Worm (Caenorhabditis elegans): ENCODE data around the gene ndab-2.

DNA sequence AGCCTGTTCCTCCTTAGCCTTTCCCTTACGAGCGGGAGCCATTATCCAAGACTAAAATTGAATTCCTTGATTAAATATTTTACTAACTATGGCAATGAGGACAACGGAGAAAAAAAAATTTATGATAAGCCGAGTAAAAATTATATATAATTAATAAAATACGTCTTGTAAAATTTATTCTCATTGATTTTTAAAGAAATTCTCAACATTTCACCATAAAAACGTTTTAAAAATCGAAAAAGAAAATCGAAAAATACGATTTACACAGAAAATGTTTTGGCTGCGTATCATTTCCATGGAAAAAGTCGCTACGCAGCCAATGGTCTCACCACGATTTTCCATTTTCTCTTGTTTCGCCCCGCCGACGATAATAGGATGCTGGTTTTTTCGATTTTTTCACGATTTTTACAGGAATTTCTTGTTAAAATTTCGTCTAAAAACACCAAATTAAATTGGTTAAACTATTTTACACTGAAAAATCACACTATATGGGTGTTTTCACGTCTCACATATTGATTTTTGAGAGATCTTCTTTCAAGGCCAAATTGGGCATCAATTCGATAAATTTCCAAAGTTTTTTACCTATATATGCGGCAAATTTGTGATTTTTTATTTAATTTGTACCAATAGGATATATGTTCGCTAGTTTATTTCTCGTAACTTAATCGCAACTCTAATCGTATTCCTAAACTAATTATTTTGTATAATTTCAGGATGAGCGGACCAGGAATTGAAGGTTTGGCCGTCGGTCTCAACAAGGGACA lies 832 bp upstream of the ndab-2 start, which contains the start of the genes rps-14 and rpl-36:
- TF ChIP-seq sma-3 (GFP tag; optimal IDR thresholded peaks at IDR 0.05), result peak; percentile 90
- peak; percentile 23 for TF ChIP-seq ceh-82 (tag; optimal IDR thresholded peaks at IDR 0.05)
- peak; percentile 74 for TF ChIP-seq snpc-4 (tag; optimal IDR thresholded peaks at IDR 0.05)
- no peak for TF ChIP-seq zag-1 (tag; optimal IDR thresholded peaks at IDR 0.05)
